Worm (Caenorhabditis elegans) whole organism, early embryonic: ENCODE results near the gene Y45G5AM.9.

Experiments
- B0310.2 ChIP-seq: sonication (generic microtip); optimal IDR thresholded peaks from 2 replicates; lab custom pipeline; 2016; ENCODE audit warnings: mild to moderate bottlenecking, missing genetic modification characterization, missing compliant biosample characterization
- ama-1 ChIP-seq: fragments of 150-350 bp; optimal IDR thresholded peaks from 2 replicates; lab custom pipeline; 2014
- ceh-13 ChIP-seq: fragments of 200-800 bp; sonication (Bioruptor generic); optimal IDR thresholded peaks from 2 replicates; lab custom pipeline; 2018; ENCODE audit warnings: mild to moderate bottlenecking, missing genetic modification characterization, missing compliant biosample characterization
- ets-7 ChIP-seq: sonication (generic microtip); optimal IDR thresholded peaks from 2 replicates; lab custom pipeline; 2016; ENCODE audit warnings: missing genotype, missing genetic modification characterization, missing compliant biosample characterization
- flt-1 ChIP-seq: fragments of 200-800 bp; sonication (Bioruptor generic); IDR thresholded peaks from 2 replicates; pipeline ENCODE4 v1.3.6; 2022; ENCODE audit warnings: missing genetic modification characterization, missing compliant biosample characterization
- scrt-1 ChIP-seq: fragments of 200-800 bp; sonication (Bioruptor generic); IDR thresholded peaks from 2 replicates; pipeline ENCODE4 v1.3.6; 2022; ENCODE audit warnings: missing genetic modification characterization, missing compliant biosample characterization
- sea-1 ChIP-seq: fragments of 200-800 bp; sonication (Bioruptor generic); conservative IDR thresholded peaks from 2 replicates; pipeline ENCODE4 v1.3.6; 2022; ENCODE audit warnings: missing genetic modification characterization, missing compliant biosample characterization

DNA sequence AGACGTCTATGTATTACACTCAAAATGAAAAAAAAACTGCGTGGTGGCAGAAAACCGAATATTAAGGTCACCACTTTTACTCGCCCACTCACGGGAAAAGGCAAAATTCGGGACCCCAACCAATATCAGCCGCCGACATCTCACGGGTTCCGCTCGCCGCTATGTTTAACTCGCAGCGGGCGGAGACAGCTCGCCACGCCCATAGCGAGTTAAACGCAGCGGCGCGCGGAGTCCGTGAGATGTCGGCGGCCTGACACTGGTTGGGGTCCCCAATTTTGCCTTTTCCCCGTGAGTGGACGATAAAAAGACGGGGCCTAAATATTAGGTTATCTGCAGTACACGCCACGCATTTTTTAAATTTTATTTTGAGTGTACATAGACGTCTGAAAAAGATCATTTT lies 11.9 kb downstream of the Y45G5AM.9 start:
- no peak for TF ChIP-seq ama-1 (lab: Kevin White, UChicago)
- TF ChIP-seq ceh-13 = no peak
- TF ChIP-seq scrt-1 (GFP tag; lab: Robert Waterston, UW) = no peak
- TF ChIP-seq flt-1 (GFP tag; lab: Robert Waterston, UW) = no peak
- no peak for TF ChIP-seq ets-7 (tag; lab: Kevin White, UChicago)
- TF ChIP-seq sea-1 (GFP tag; lab: Robert Waterston, UW) = no peak
- TF ChIP-seq B0310.2 (tag; lab: Kevin White, UChicago) = no peak
